Worm (Caenorhabditis elegans): Measurements from ENCODE around the gene pqn-57.

DNA sequence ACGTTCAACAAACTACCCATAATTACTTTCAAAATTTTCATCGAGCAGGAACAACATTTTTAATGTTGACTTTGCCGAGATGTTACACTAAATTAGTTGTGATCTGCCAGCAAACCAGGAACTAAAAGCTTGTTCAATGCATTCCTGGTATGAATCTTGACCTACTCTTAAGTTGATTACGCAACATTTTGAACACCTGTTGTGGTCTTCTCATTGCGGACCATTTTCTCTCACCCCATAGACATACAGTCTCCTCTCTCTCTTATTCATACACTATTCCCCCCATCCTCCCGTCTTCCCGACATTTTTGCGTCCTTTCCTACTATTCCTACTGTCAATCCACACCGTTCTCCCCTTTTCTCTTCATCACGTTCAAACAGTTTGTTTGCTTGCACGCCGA, 47.3 kb downstream of the pqn-57 start:
- TF ChIP-seq pha-2 (tag; optimal IDR thresholded peaks at IDR 0.05) (no peak), syd-9 (tag; optimal IDR thresholded peaks at IDR 0.05) (no peak), Y22D7AL.16 (tag; optimal IDR thresholded peaks at IDR 0.05) (no peak), ama-1 (optimal IDR thresholded peaks at IDR 0.05) (no peak), T23F11.4 (GFP tag; optimal IDR thresholded peaks at IDR 0.05) (no peak), madf-2 (tag; optimal IDR thresholded peaks at IDR 0.05) (no peak), ttx-3 (tag; optimal IDR thresholded peaks at IDR 0.05) (no peak), nfya-1 (tag; optimal IDR thresholded peaks at IDR 0.05) (no peak)
